Worm (Caenorhabditis elegans) whole organism, midembryonic: ENCODE data around the gene F46B6.12.

Experiments used
- T22C8.4 ChIP-seq: fragments of 200-800 bp; sonication (Bioruptor generic); IDR thresholded peaks from 2 replicates; pipeline ENCODE4 v1.3.6; 2022; ENCODE audit warnings: missing genetic modification characterization, missing compliant biosample characterization
- cog-1 ChIP-seq: sonication (generic microtip); optimal IDR thresholded peaks from 2 replicates; lab custom pipeline; 2016; ENCODE audit warnings: missing genetic modification characterization, missing compliant biosample characterization
- flt-1 ChIP-seq: fragments of 200-800 bp; sonication (Bioruptor generic); IDR thresholded peaks from 2 replicates; pipeline ENCODE4 v1.3.6; 2022; ENCODE audit warnings: missing genetic modification characterization, missing compliant biosample characterization
- klf-2 ChIP-seq: fragments of 200-800 bp; sonication (Bioruptor generic); conservative IDR thresholded peaks from 2 replicates; pipeline ENCODE4 v1.3.6; 2022; ENCODE audit warnings: missing genetic modification reagents, missing genetic modification characterization, missing compliant biosample characterization
- med-1 ChIP-seq: sonication (generic microtip); optimal IDR thresholded peaks from 2 replicates; lab custom pipeline; 2017; ENCODE audit warnings: missing genetic modification characterization, mild to moderate bottlenecking, missing compliant biosample characterization, antibody characterized with exemption, missing genetic modification reagents; ENCODE audit not compliant: insufficient read depth
- ref-1 ChIP-seq: fragments of 200-800 bp; sonication (Bioruptor generic); conservative IDR thresholded peaks from 2 replicates; pipeline ENCODE4 v1.3.6; 2022; ENCODE audit warnings: missing genetic modification reagents, missing genetic modification characterization, missing compliant biosample characterization
- tab-1 ChIP-seq: fragments of 200-800 bp; sonication (Bioruptor generic); IDR thresholded peaks from 2 replicates; pipeline ENCODE4 v1.3.6; 2022; ENCODE audit warnings: missing genetic modification characterization, missing compliant biosample characterization
- ztf-23 ChIP-seq: fragments of 200-800 bp; sonication (Bioruptor generic); IDR thresholded peaks from 2 replicates; pipeline ENCODE4 v1.3.6; 2022; ENCODE audit warnings: missing genetic modification reagents, missing genetic modification characterization, missing compliant biosample characterization
- ztf-29 ChIP-seq: fragments of 200-800 bp; sonication (Bioruptor generic); IDR thresholded peaks from 2 replicates; pipeline ENCODE4 v1.3.6; 2022; ENCODE audit warnings: missing genetic modification reagents, missing genetic modification characterization, missing compliant biosample characterization

DNA sequence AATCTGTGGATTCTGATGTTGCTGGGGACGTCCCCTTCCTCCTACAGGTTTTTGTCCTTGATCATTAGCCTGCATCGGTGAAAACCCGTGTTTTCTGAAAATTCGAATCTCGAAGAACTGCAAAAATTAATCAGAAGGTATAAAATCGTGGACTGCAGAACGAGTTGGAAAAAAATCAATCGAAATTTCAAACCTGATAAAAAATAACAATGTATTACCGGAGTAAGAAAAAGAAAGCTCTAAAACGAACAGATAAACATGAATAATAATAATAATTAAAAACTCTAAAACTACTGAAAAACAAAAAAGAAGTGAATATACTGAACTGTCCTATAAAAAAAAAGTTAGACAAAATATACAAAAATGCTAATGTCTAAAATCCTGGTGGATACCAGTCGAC, 7.3 kb upstream of the F46B6.12 start, which contains the start of gene F46B6.5:
- TF ChIP-seq flt-1 (GFP tag; lab: Robert Waterston, UW) (no peak), ztf-29 (GFP tag; lab: Robert Waterston, UW) (no peak), klf-2 (GFP tag; lab: Robert Waterston, UW) (no peak), cog-1 (no peak), tab-1 (GFP tag; lab: Robert Waterston, UW) (no peak), ztf-23 (GFP tag; lab: Robert Waterston, UW) (no peak), T22C8.4 (GFP tag; lab: Robert Waterston, UW) (no peak), med-1 (GFP tag; lab: Kevin White, UChicago) (no peak), ref-1 (GFP tag; lab: Robert Waterston, UW) (no peak)
